Fruit fly (Drosophila melanogaster): ENCODE data around the gene CG42554.

The CG42554 gene

dm6 chr3L:820332-820731, 15.2 kb upstream of the CG42554 start (continued):
- TF ChIP-seq Gug (GFP tag; IDR thresholded peaks at IDR 0.05), result peak; percentile 82
- TF ChIP-seq CG11294 (GFP tag; IDR thresholded peaks at IDR 0.05), result peak; percentile 79
- TF ChIP-seq Sox102F (GFP tag; optimal IDR thresholded peaks at IDR 0.05), result peak; percentile 85
- peak; percentile 83 for TF ChIP-seq CG8632 (GFP tag; optimal IDR thresholded peaks at IDR 0.05)
- peak; percentile 79 for TF ChIP-seq lz (GFP tag; optimal IDR thresholded peaks at IDR 0.05)
- peak; percentile 83 to 89 for TF ChIP-seq ss (GFP tag; optimal IDR thresholded peaks at IDR 0.05)
- peak; percentile 88 for TF ChIP-seq CG15336 (GFP tag; IDR thresholded peaks at IDR 0.05)
- no peak for TF ChIP-seq fkh (GFP tag; optimal IDR thresholded peaks at IDR 0.05)
- peak; percentile 73 for TF ChIP-seq Eip75B (GFP tag; optimal IDR thresholded peaks at IDR 0.05)
- TF ChIP-seq CG8119 (GFP tag; IDR thresholded peaks at IDR 0.05), result peak; percentile 88
- TF ChIP-seq CG3032 (tag; optimal IDR thresholded peaks at IDR 0.05), result peak; percentile 83
- TF ChIP-seq Hr39 (GFP tag; optimal IDR thresholded peaks at IDR 0.05), result peak; percentile 78
- peak; percentile 73 for TF ChIP-seq CG1621 (tag; optimal IDR thresholded peaks at IDR 0.05)
- TF ChIP-seq dsx (GFP tag; optimal IDR thresholded peaks at IDR 0.05; ENCODE audit: poor library complexity, severe bottlenecking), result peak; percentile 91
- peak; percentile 76 for TF ChIP-seq CG4318 (GFP tag; optimal IDR thresholded peaks at IDR 0.05)
- TF ChIP-seq CG3919 (GFP tag; optimal IDR thresholded peaks at IDR 0.05), result peak; percentile 82
- peak; percentile 68 for TF ChIP-seq CG7368 (GFP tag; optimal IDR thresholded peaks at IDR 0.05)
- peak; percentile 63 for TF ChIP-seq CG11902 (GFP tag; optimal IDR thresholded peaks at IDR 0.05)
- TF ChIP-seq pdm3 (GFP tag; optimal IDR thresholded peaks at IDR 0.05), result peak; percentile 79

dm6 chr3L:820975-821598, 14.4 kb upstream of the CG42554 start:
- TF ChIP-seq Ets96B (tag; optimal IDR thresholded peaks at IDR 0.05) (no peak), CG3032 (tag; optimal IDR thresholded peaks at IDR 0.05) (peak; percentile 3), CG10669 (GFP tag; optimal IDR thresholded peaks at IDR 0.05) (no peak), Eip93F (GFP tag; optimal IDR thresholded peaks at IDR 0.05) (no peak), svp (GFP tag) (peak; percentile 82), Hr39 (GFP tag; optimal IDR thresholded peaks at IDR 0.05) (peak; percentile 21), Sox15 (GFP tag; optimal IDR thresholded peaks at IDR 0.05) (no peak), CG6808 (GFP tag; optimal IDR thresholded peaks at IDR 0.05) (no peak), dsx (GFP tag; optimal IDR thresholded peaks at IDR 0.05; ENCODE audit: poor library complexity, severe bottlenecking) (no peak), salr (GFP tag; optimal IDR thresholded peaks at IDR 0.05) (no peak), lz (GFP tag; optimal IDR thresholded peaks at IDR 0.05) (no peak), Eip78C (GFP tag) (peak; percentile 53), net (GFP tag; optimal IDR thresholded peaks at IDR 0.05) (peak; percentile 47), CG6276 (GFP tag; optimal IDR thresholded peaks at IDR 0.05) (no peak), CG3919 (GFP tag; optimal IDR thresholded peaks at IDR 0.05) (peak; percentile 8), Hr4 (GFP tag; optimal IDR thresholded peaks at IDR 0.05) (peak; percentile 44), Ets21C (GFP tag; optimal IDR thresholded peaks at IDR 0.05) (no peak), CG32006 (GFP tag; optimal IDR thresholded peaks at IDR 0.05) (peak; percentile 13), ss (GFP tag; optimal IDR thresholded peaks at IDR 0.05) (no peak), esn (GFP tag; optimal IDR thresholded peaks at IDR 0.05) (no peak), vri (GFP tag; optimal IDR thresholded peaks at IDR 0.05) (peak; percentile 9), CG4318 (GFP tag; optimal IDR thresholded peaks at IDR 0.05) (no peak), acj6 (GFP tag; optimal IDR thresholded peaks at IDR 0.05) (peak; percentile 55), CG11294 (GFP tag; IDR thresholded peaks at IDR 0.05) (no peak), CG11762 (GFP tag; optimal IDR thresholded peaks at IDR 0.05; ENCODE audit: insufficient read depth) (no peak), CG7368 (GFP tag; optimal IDR thresholded peaks at IDR 0.05) (no peak), dac (GFP tag; optimal IDR thresholded peaks at IDR 0.05) (no peak), CG34406 (GFP tag; optimal IDR thresholded peaks at IDR 0.05) (peak; percentile 47), CG6854 (GFP tag; optimal IDR thresholded peaks at IDR 0.05) (no peak), fd85E (GFP tag; optimal IDR thresholded peaks at IDR 0.05) (no peak), eg (GFP tag; IDR thresholded peaks at IDR 0.05) (no peak), CG6163 (GFP tag; IDR thresholded peaks at IDR 0.05) (peak; percentile 60; the same call in 1 of the 3 replicates), CG6792 (GFP tag; optimal IDR thresholded peaks at IDR 0.05) (no peak), CG31627 (GFP tag; optimal IDR thresholded peaks at IDR 0.05) (peak; percentile 29), fd59A (GFP tag; optimal IDR thresholded peaks at IDR 0.05) (no peak), Sox14 (GFP tag; optimal IDR thresholded peaks at IDR 0.05) (peak; percentile 20), CG16779 (tag; optimal IDR thresholded peaks at IDR 0.05) (no peak), CG8319 (GFP tag; optimal IDR thresholded peaks at IDR 0.05) (peak; percentile 17), CG15336 (GFP tag; IDR thresholded peaks at IDR 0.05) (0 out of 2 replicates have a peak, but pooled peaks have one; percentile 42)

Data from whole organism, prepupa.